Fruit fly (Drosophila melanogaster): ENCODE results near the gene mtrm.

Gene mtrm

DNA sequence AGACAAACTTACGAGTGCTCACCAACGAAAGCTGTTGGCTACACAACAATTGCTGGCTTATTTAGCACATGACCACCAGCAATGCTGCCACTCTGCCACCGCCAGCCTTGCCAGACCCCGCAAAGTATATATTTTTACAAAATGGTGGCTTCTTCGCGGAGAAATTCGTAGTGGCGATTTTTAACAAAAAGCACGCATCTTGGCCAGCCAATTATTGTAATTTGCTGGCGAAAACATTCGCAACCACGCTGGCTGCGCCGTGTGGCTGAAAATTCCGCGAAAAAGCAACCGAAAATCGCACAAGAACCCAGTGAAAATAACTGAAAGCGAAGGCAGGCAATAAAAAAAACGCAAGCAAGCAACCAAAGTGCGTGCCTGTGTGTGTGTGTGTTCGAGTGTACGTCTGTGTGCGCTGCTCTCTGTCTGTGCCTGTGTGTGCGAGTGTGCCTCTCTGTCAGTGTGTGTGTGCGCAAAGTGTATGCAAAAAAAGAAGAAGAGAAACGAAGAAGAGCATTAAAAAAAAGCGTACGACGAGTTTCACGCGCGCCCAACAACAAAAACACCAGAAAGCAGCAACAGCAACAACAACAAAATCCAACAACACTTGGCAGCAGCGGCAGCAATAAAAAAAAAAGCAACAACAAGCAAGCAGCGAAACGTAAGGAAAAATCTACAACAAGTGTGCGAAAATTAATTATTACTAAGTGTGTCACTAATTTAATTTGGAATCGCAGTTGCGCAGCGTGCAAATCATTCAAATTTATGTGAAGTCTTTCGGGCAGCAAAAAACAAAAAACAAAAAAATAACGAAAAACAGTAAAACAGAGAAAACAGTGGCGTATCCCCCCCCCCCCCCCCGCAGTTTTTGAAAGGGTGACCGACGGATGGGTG lies 37.2 kb downstream of the mtrm start, which contains the start of gene Gug (continued):
- TF ChIP-seq fd102C (GFP tag; optimal IDR thresholded peaks at IDR 0.05) (no peak), Ada2b (GFP tag; IDR thresholded peaks at IDR 0.05) (no peak), ro (GFP tag; IDR thresholded peaks at IDR 0.05) (no peak), Bteb2 (GFP tag; optimal IDR thresholded peaks at IDR 0.05) (no peak), crol (GFP tag; IDR thresholded peaks at IDR 0.05) (0 out of 2 replicates have a peak, but pooled peaks have one; percentile 6), Adf1 (GFP tag; IDR thresholded peaks at IDR 0.05) (peak; percentile 62), trh (GFP tag; optimal IDR thresholded peaks at IDR 0.05) (no peak), CG10147 (GFP tag; optimal IDR thresholded peaks at IDR 0.05) (no peak), CG7271 (tag; optimal IDR thresholded peaks at IDR 0.05) (no peak), zen2 (GFP tag; IDR thresholded peaks at IDR 0.05; ENCODE audit: partially characterized antibody) (no peak), CG17328 (GFP tag; IDR thresholded peaks at IDR 0.05) (no peak), CG9609 (GFP tag; optimal IDR thresholded peaks at IDR 0.05) (no peak), CG10654 (GFP tag; optimal IDR thresholded peaks at IDR 0.05) (no peak), Mrtf (GFP tag; IDR thresholded peaks at IDR 0.05) (no peak; the same call in 2 of the 3 replicates), sqz (GFP tag; optimal IDR thresholded peaks at IDR 0.05) (peak; percentile 98), seq (GFP tag; IDR thresholded peaks at IDR 0.05) (no peak), en (GFP tag; optimal IDR thresholded peaks at IDR 0.05) (no peak), GATAe (GFP tag; conservative IDR thresholded peaks at IDR 0.05) (no peak), CG14050 (GFP tag; IDR thresholded peaks at IDR 0.05) (no peak), odd (GFP tag; optimal IDR thresholded peaks at IDR 0.05) (no peak), ato (GFP tag; IDR thresholded peaks at IDR 0.05; ENCODE audit: partially characterized antibody) (no peak), cas (GFP tag; IDR thresholded peaks at IDR 0.05) (no peak), toy (GFP tag; IDR thresholded peaks at IDR 0.05) (no peak), stwl (tag; optimal IDR thresholded peaks at IDR 0.05) (peak; percentile 35), CG17568 (GFP tag; optimal IDR thresholded peaks at IDR 0.05) (no peak), CG18619 (GFP tag; optimal IDR thresholded peaks at IDR 0.05) (no peak), CG1233 (GFP tag; optimal IDR thresholded peaks at IDR 0.05) (no peak), jigr1 (GFP tag; IDR thresholded peaks at IDR 0.05) (no peak), mld (GFP tag; IDR thresholded peaks at IDR 0.05; ENCODE audit: partially characterized antibody) (no peak), zf30C (GFP tag; optimal IDR thresholded peaks at IDR 0.05) (no peak), CG34224 (GFP tag; IDR thresholded peaks at IDR 0.05; ENCODE audit: partially characterized antibody) (peak; percentile 22; the same call in 2 of the 3 replicates), usp (GFP tag; optimal IDR thresholded peaks at IDR 0.05) (no peak), sug (tag; optimal IDR thresholded peaks at IDR 0.05) (no peak), caup (GFP tag; optimal IDR thresholded peaks at IDR 0.05; ENCODE audit: severe bottlenecking) (no peak), CG3995 (GFP tag; optimal IDR thresholded peaks at IDR 0.05) (no peak), CG7556 (GFP tag; optimal IDR thresholded peaks at IDR 0.05) (no peak), exex (tag; optimal IDR thresholded peaks at IDR 0.05) (no peak), CG9876 (GFP tag; optimal IDR thresholded peaks at IDR 0.05) (no peak), Rx (GFP tag; IDR thresholded peaks at IDR 0.05) (no peak), disco-r (GFP tag; optimal IDR thresholded peaks at IDR 0.05) (no peak), pb (GFP tag; optimal IDR thresholded peaks at IDR 0.05) (no peak), CG1792 (GFP tag; optimal IDR thresholded peaks at IDR 0.05) (no peak), CG8765 (GFP tag; IDR thresholded peaks at IDR 0.05) (no peak), HLHmδ (GFP tag; optimal IDR thresholded peaks at IDR 0.05) (peak; percentile 40), CG31388 (GFP tag; optimal IDR thresholded peaks at IDR 0.05) (no peak), CG32532 (GFP tag; IDR thresholded peaks at IDR 0.05) (no peak; the same call in 1 of the 2 replicates), kni (GFP tag; optimal IDR thresholded peaks at IDR 0.05) (peak; percentile 15), Hr78 (GFP tag; optimal IDR thresholded peaks at IDR 0.05) (no peak), CG7786 (GFP tag; optimal IDR thresholded peaks at IDR 0.05) (no peak)
